Worm (Caenorhabditis elegans): ENCODE results near the gene C56G2.9.

Gene C56G2.9

DNA sequence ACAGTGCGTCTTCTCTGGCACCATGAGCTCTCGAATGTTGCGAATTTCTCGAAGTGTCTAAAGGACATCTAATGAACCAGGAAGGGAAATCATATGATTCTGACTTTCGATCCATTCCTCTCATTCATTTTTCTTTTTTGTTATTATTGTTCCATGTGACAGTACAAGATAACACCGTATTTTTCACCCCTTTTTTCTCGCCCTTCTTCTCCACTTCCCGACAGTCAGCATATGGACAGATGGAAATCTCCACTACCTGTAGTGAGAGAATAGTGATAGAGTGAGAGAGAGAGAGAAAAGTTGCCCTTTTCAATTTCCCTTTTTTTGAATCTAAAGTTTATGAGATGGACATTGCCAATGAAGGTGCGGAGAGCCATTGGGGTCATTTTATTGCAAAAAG, 17.7 kb upstream of the C56G2.9 start:
- TF ChIP-seq ztf-11 (tag; optimal IDR thresholded peaks at IDR 0.05) (no peak), nhr-2 (tag; optimal IDR thresholded peaks at IDR 0.05) (no peak), zip-8 (tag; optimal IDR thresholded peaks at IDR 0.05) (no peak), ceh-43 (GFP tag; optimal IDR thresholded peaks at IDR 0.05) (no peak), mls-2 (tag; optimal IDR thresholded peaks at IDR 0.05) (no peak), tbx-8 (GFP tag; optimal IDR thresholded peaks at IDR 0.05) (no peak), lin-13 (tag; optimal IDR thresholded peaks at IDR 0.05) (no peak), nhr-76 (tag; optimal IDR thresholded peaks at IDR 0.05) (no peak), elt-3 (tag; optimal IDR thresholded peaks at IDR 0.05) (no peak), sptf-1 (tag; optimal IDR thresholded peaks at IDR 0.05) (no peak), elt-1 (tag; optimal IDR thresholded peaks at IDR 0.05; ENCODE audit: borderline replicate concordance, insufficient read depth) (no peak), unc-120 (tag; optimal IDR thresholded peaks at IDR 0.05; ENCODE audit: poor library complexity, severe bottlenecking) (no peak)

DNA sequence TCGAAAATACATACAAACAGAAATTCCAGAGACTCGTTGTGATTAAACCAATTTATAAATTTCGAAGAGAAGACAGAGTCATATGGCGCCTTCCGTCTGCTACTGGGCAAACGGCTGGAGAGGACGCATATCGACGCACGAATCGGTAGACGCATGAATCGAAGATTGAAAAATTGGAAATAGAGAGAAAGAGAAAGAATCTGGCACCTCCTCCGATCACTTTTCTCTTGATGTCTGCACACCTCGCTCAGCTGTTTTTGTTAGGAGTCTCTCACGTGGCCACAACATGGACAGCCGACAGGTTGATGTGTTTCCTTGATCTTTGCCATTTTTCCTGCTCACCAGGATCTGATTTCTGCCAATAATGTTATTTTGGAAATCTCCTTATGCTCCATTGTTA, 17.0 kb upstream of the C56G2.9 start:
- TF ChIP-seq mls-2 (tag; optimal IDR thresholded peaks at IDR 0.05) (no peak), sptf-1 (tag; optimal IDR thresholded peaks at IDR 0.05) (no peak), lin-32 (GFP tag; optimal IDR thresholded peaks at IDR 0.05) (no peak), elt-1 (tag; optimal IDR thresholded peaks at IDR 0.05; ENCODE audit: borderline replicate concordance, insufficient read depth) (no peak), blmp-1 (tag; optimal IDR thresholded peaks at IDR 0.05) (no peak)

DNA sequence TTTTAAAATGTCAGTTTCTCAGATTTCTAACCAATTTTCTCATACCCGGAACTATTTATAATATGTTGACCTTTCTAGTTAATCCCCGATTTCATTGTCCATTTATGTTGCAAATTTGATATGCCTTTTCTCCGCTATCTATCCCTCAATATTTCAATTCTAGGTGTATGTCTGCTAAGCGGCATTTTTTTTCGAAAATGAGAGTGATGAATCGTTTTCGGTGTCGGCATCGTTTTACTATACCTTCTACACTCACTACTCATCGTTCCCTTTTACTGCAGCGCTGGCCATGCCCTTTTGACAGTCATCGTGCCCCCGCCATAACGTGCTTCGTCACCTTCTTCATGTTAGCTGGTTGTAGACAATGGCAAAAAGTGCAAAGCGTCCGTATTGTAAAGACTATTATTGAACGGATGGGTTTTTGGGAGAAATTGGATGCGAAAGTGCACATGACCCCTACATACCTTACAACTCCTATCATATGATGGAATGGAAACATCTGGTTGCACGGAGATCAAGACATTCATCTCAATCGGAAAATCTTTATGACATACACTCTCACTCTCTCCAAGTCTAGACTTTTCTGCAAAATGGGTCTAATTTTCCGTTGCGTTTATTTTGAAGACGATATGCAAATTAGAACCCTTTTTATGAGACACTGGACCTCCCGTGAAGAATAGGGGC, 16.2 kb upstream of the C56G2.9 start:
- TF ChIP-seq ces-1 (GFP tag; optimal IDR thresholded peaks at IDR 0.05) (no peak), nhr-237 (tag; optimal IDR thresholded peaks at IDR 0.05) (no peak), ceh-43 (GFP tag; optimal IDR thresholded peaks at IDR 0.05) (no peak), bed-3 (GFP tag; optimal IDR thresholded peaks at IDR 0.05) (no peak), mls-2 (tag; optimal IDR thresholded peaks at IDR 0.05) (no peak), nhr-28 (tag; optimal IDR thresholded peaks at IDR 0.05) (no peak), drap-1 (GFP tag; optimal IDR thresholded peaks at IDR 0.05) (no peak), mab-5 (tag; optimal IDR thresholded peaks at IDR 0.05) (no peak), unc-62 (GFP tag; optimal IDR thresholded peaks at IDR 0.05) (no peak), ceh-39 (tag; optimal IDR thresholded peaks at IDR 0.05) (no peak), cnd-1 (tag; optimal IDR thresholded peaks at IDR 0.05) (no peak), flh-1 (GFP tag; optimal IDR thresholded peaks at IDR 0.05) (no peak), unc-120 (tag; optimal IDR thresholded peaks at IDR 0.05; ENCODE audit: poor library complexity, severe bottlenecking) (no peak), nhr-76 (tag; optimal IDR thresholded peaks at IDR 0.05) (no peak), unc-39 (tag; optimal IDR thresholded peaks at IDR 0.05) (no peak), ceh-83 (GFP tag; optimal IDR thresholded peaks at IDR 0.05) (no peak)

DNA sequence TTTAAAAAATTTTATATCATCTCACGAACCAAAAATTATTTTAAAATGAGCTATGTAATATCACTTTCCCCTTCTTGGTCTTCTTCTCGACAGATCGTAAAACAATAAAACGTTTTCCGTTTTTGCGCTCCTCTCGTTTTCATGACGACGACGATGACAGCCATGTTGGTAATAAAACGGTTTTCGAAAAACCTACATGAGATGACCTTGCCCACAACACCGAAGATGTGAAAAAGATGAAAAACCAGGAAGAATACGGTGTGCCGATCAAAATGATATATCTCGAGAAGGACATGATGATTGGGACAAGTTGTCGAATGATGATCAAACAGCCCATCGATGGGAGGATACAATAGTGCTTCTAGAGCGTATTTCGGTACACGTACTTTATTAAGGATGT, 15.6 kb upstream of the C56G2.9 start:
- TF ChIP-seq drap-1 (GFP tag; optimal IDR thresholded peaks at IDR 0.05) (no peak), nhr-2 (tag; optimal IDR thresholded peaks at IDR 0.05) (no peak), ztf-11 (tag; optimal IDR thresholded peaks at IDR 0.05) (no peak), nhr-12 (tag; optimal IDR thresholded peaks at IDR 0.05) (no peak), nhr-28 (tag; optimal IDR thresholded peaks at IDR 0.05) (no peak), ceh-43 (GFP tag; optimal IDR thresholded peaks at IDR 0.05) (no peak), unc-39 (tag; optimal IDR thresholded peaks at IDR 0.05) (no peak), cnd-1 (tag; optimal IDR thresholded peaks at IDR 0.05) (no peak), nhr-237 (tag; optimal IDR thresholded peaks at IDR 0.05) (no peak), nhr-76 (tag; optimal IDR thresholded peaks at IDR 0.05) (no peak), unc-120 (tag; optimal IDR thresholded peaks at IDR 0.05; ENCODE audit: poor library complexity, severe bottlenecking) (no peak)

DNA sequence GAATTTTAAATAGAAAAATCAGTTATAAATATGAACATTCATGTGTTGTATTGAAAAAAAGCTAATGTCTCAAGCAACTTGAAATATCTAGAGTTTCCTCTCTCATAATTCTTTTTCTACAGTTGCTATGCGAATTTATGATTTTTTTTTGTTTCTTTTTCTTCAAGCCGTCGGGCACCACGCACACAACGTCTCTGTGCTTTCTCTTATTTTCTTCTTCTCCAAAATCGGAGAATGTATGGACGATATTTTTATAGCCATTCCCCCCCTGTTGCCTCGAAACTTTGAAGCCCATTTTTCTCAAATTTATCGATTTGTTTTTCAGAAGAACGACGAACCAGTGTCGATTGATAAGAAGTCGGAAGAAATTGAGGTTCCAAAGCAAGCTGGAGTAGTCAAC, 13.6 kb upstream of the C56G2.9 start:
- TF ChIP-seq snpc-4 (tag; optimal IDR thresholded peaks at IDR 0.05) (no peak), tbx-8 (GFP tag; optimal IDR thresholded peaks at IDR 0.05) (no peak), ceh-43 (GFP tag; optimal IDR thresholded peaks at IDR 0.05) (no peak), ces-1 (GFP tag; optimal IDR thresholded peaks at IDR 0.05) (no peak), nhr-237 (tag; optimal IDR thresholded peaks at IDR 0.05) (no peak), drap-1 (GFP tag; optimal IDR thresholded peaks at IDR 0.05) (no peak), ztf-11 (tag; optimal IDR thresholded peaks at IDR 0.05) (no peak), nhr-12 (tag; optimal IDR thresholded peaks at IDR 0.05) (no peak), nhr-2 (tag; optimal IDR thresholded peaks at IDR 0.05) (no peak), nhr-28 (tag; optimal IDR thresholded peaks at IDR 0.05) (no peak), mep-1 (tag; optimal IDR thresholded peaks at IDR 0.05) (no peak), unc-39 (tag; optimal IDR thresholded peaks at IDR 0.05) (no peak), sptf-1 (tag; optimal IDR thresholded peaks at IDR 0.05) (no peak), lsy-2 (tag; optimal IDR thresholded peaks at IDR 0.05) (no peak), zip-8 (tag; optimal IDR thresholded peaks at IDR 0.05) (no peak), unc-62 (GFP tag; optimal IDR thresholded peaks at IDR 0.05) (no peak), lin-13 (tag; optimal IDR thresholded peaks at IDR 0.05) (no peak)
